Comparison of ENCODE assay signal across 1 fruit fly cellular context in genomic region chr3L:2733208-2733607, dm6.
TF ChIP-seq lines count a peak whose summit lies in the region.

No protein-coding gene starts in this region.

TF ChIP-seq in whole organism, embryonic, 481 proteins besides CTCF, POLR2A, EP300 and RAD21 (continued from another document and continues in another):
- TF ChIP-seq Gug (GFP tag; IDR thresholded peaks at IDR 0.05; lab: Robert Waterston, UW) (peak; percentile 38; the same call in 2 of the 4 replicates), CG3281 (GFP tag; optimal IDR thresholded peaks at IDR 0.05; lab: Kevin White, UChicago) (peak; percentile 73), tll (GFP tag; optimal IDR thresholded peaks at IDR 0.05; lab: Kevin White, UChicago) (no peak), Bdp1 (GFP tag; optimal IDR thresholded peaks at IDR 0.05; lab: Kevin White, UChicago) (peak; percentile 27), mam (GFP tag; optimal IDR thresholded peaks at IDR 0.05; lab: Kevin White, UChicago) (peak; percentile 81), CG3065 (GFP tag; optimal IDR thresholded peaks at IDR 0.05; lab: Kevin White, UChicago) (no peak), CG10565 (GFP tag; optimal IDR thresholded peaks at IDR 0.05; lab: Kevin White, UChicago) (no peak), CG2875 (GFP tag; optimal IDR thresholded peaks at IDR 0.05; lab: Kevin White, UChicago) (no peak), CG2202 (tag; optimal IDR thresholded peaks at IDR 0.05; lab: Kevin White, UChicago) (no peak), repo (GFP tag; optimal IDR thresholded peaks at IDR 0.05; lab: Kevin White, UChicago) (peak; percentile 41), pum (GFP tag; optimal IDR thresholded peaks at IDR 0.05; lab: Kevin White, UChicago) (peak; percentile 53), CG4328 (GFP tag; optimal IDR thresholded peaks at IDR 0.05; lab: Kevin White, UChicago) (no peak), dpn (GFP tag; optimal IDR thresholded peaks at IDR 0.05; lab: Kevin White, UChicago) (peak; percentile 77 to 81), CG4404 (GFP tag; IDR thresholded peaks at IDR 0.05; lab: Robert Waterston, UW) (peak; percentile 43; the same call in 1 of the 2 replicates), CG17385 (GFP tag; optimal IDR thresholded peaks at IDR 0.05; lab: Kevin White, UChicago) (peak; percentile 63), NC2α (GFP tag; optimal IDR thresholded peaks at IDR 0.05; lab: Kevin White, UChicago) (no peak), BtbVII (GFP tag; optimal IDR thresholded peaks at IDR 0.05; lab: Kevin White, UChicago) (peak; percentile 51), ERR (GFP tag; optimal IDR thresholded peaks at IDR 0.05; lab: Kevin White, UChicago) (peak; percentile 7), sisA (GFP tag; IDR thresholded peaks at IDR 0.05; lab: Robert Waterston, UW) (peak; percentile 74), CG9609 (GFP tag; optimal IDR thresholded peaks at IDR 0.05; lab: Kevin White, UChicago) (peak; percentile 70), CG6791 (GFP tag; IDR thresholded peaks at IDR 0.05; lab: Robert Waterston, UW; ENCODE audit: partially characterized antibody) (no peak), CG31388 (GFP tag; optimal IDR thresholded peaks at IDR 0.05; lab: Kevin White, UChicago) (no peak), Usf (GFP tag; optimal IDR thresholded peaks at IDR 0.05; lab: Kevin White, UChicago) (no peak), wor (GFP tag; IDR thresholded peaks at IDR 0.05; lab: Robert Waterston, UW) (peak; percentile 43; the same call in 1 of the 2 replicates), Ptx1 (GFP tag; IDR thresholded peaks at IDR 0.05; lab: Robert Waterston, UW) (peak; percentile 76), Xrp1 (GFP tag; IDR thresholded peaks at IDR 0.05; lab: Robert Waterston, UW) (peak; percentile 75), br (optimal IDR thresholded peaks at IDR 0.05; lab: Kevin White, UChicago) (no peak), en (GFP tag; optimal IDR thresholded peaks at IDR 0.05; lab: Kevin White, UChicago) (peak; percentile 4), klu (GFP tag; IDR thresholded peaks at IDR 0.05; lab: Robert Waterston, UW) (peak; percentile 68), pho (GFP tag; optimal IDR thresholded peaks at IDR 0.05; lab: Kevin White, UChicago) (peak; percentile 68), CG15073 (GFP tag; optimal IDR thresholded peaks at IDR 0.05; lab: Kevin White, UChicago) (no peak), Ets65A (GFP tag; lab: Kevin White, UChicago) (peak; percentile 97), wdn (GFP tag; IDR thresholded peaks at IDR 0.05; lab: Robert Waterston, UW) (0 out of 2 replicates have a peak, but pooled peaks have one; percentile 59), CG18619 (GFP tag; optimal IDR thresholded peaks at IDR 0.05; lab: Kevin White, UChicago) (peak; percentile 60), CG4820 (GFP tag; optimal IDR thresholded peaks at IDR 0.05; lab: Kevin White, UChicago) (peak; percentile 61), aop (GFP tag; IDR thresholded peaks at IDR 0.05; lab: Robert Waterston, UW) (no peak), salm (tag; optimal IDR thresholded peaks at IDR 0.05; lab: Kevin White, UChicago) (no peak), ab (GFP tag; optimal IDR thresholded peaks at IDR 0.05; lab: Kevin White, UChicago) (no peak), shn (GFP tag; optimal IDR thresholded peaks at IDR 0.05; lab: Kevin White, UChicago) (peak; percentile 63), phol (tag; optimal IDR thresholded peaks at IDR 0.05; lab: Kevin White, UChicago) (peak; percentile 68), lov (optimal IDR thresholded peaks at IDR 0.05; lab: Kevin White, UChicago) (no peak), lov (GFP tag; IDR thresholded peaks at IDR 0.05; lab: Robert Waterston, UW) (no peak), jumu (GFP tag; optimal IDR thresholded peaks at IDR 0.05; lab: Kevin White, UChicago) (peak; percentile 42), knrl (GFP tag; IDR thresholded peaks at IDR 0.05; lab: Robert Waterston, UW; ENCODE audit: partially characterized antibody) (no peak), CG10979 (tag; optimal IDR thresholded peaks at IDR 0.05; lab: Kevin White, UChicago) (peak; percentile 56), pita (GFP tag; optimal IDR thresholded peaks at IDR 0.05; lab: Kevin White, UChicago) (no peak), btn (GFP tag; optimal IDR thresholded peaks at IDR 0.05; lab: Kevin White, UChicago) (no peak), amos (GFP tag; IDR thresholded peaks at IDR 0.05; lab: Robert Waterston, UW; ENCODE audit: partially characterized antibody) (no peak), stwl (tag; optimal IDR thresholded peaks at IDR 0.05; lab: Kevin White, UChicago) (no peak), CG4282 (GFP tag; optimal IDR thresholded peaks at IDR 0.05; lab: Kevin White, UChicago) (peak; percentile 3), CG14014 (GFP tag; IDR thresholded peaks at IDR 0.05; lab: Robert Waterston, UW) (peak; percentile 75), CG8478 (optimal IDR thresholded peaks at IDR 0.05; lab: Kevin White, UChicago) (no peak), CG12155 (GFP tag; optimal IDR thresholded peaks at IDR 0.05; lab: Kevin White, UChicago) (peak; percentile 64), nerfin-1 (tag; optimal IDR thresholded peaks at IDR 0.05; lab: Kevin White, UChicago) (no peak), Atf-2 (GFP tag; optimal IDR thresholded peaks at IDR 0.05; lab: Kevin White, UChicago) (peak; percentile 56), CG13624 (GFP tag; optimal IDR thresholded peaks at IDR 0.05; lab: Kevin White, UChicago) (peak; percentile 82), Ravus (GFP tag; IDR thresholded peaks at IDR 0.05; lab: Robert Waterston, UW) (peak; percentile 41), Vsx1 (GFP tag; optimal IDR thresholded peaks at IDR 0.05; lab: Kevin White, UChicago) (no peak), lilli (GFP tag; optimal IDR thresholded peaks at IDR 0.05; lab: Kevin White, UChicago) (peak; percentile 78), bsh (GFP tag; optimal IDR thresholded peaks at IDR 0.05; lab: Kevin White, UChicago) (peak in 1 of 2 experiments; percentile 65), CG15696 (tag; optimal IDR thresholded peaks at IDR 0.05; lab: Kevin White, UChicago) (no peak), org-1 (GFP tag; optimal IDR thresholded peaks at IDR 0.05; lab: Kevin White, UChicago) (peak; percentile 31), Abd-B (GFP tag; optimal IDR thresholded peaks at IDR 0.05; lab: Kevin White, UChicago) (peak; percentile 79), fd3F (GFP tag; optimal IDR thresholded peaks at IDR 0.05; lab: Kevin White, UChicago) (peak; percentile 69), Oaz (GFP tag; IDR thresholded peaks at IDR 0.05; lab: Robert Waterston, UW) (peak; percentile 53), ro (GFP tag; IDR thresholded peaks at IDR 0.05; lab: Robert Waterston, UW) (peak; percentile 58; the same call in 1 of the 2 replicates), CG11456 (GFP tag; IDR thresholded peaks at IDR 0.05; lab: Robert Waterston, UW) (peak; percentile 72; the same call in 2 of the 3 replicates), zfh1 (GFP tag; IDR thresholded peaks at IDR 0.05; lab: Robert Waterston, UW) (peak; percentile 61; the same call in 2 of the 3 replicates), unc-4 (GFP tag; IDR thresholded peaks at IDR 0.05; lab: Robert Waterston, UW; ENCODE audit: partially characterized antibody) (no peak), disco-r (GFP tag; optimal IDR thresholded peaks at IDR 0.05; lab: Kevin White, UChicago) (peak; percentile 48), NFAT (GFP tag; IDR thresholded peaks at IDR 0.05; lab: Robert Waterston, UW) (peak; percentile 76), grau (tag; optimal IDR thresholded peaks at IDR 0.05; lab: Kevin White, UChicago) (peak; percentile 74), CG30403 (GFP tag; optimal IDR thresholded peaks at IDR 0.05; lab: Kevin White, UChicago) (peak; percentile 73), E2f1 (GFP tag; IDR thresholded peaks at IDR 0.05; lab: Robert Waterston, UW) (peak; percentile 61), CG18764 (GFP tag; optimal IDR thresholded peaks at IDR 0.05; lab: Kevin White, UChicago) (peak; percentile 33), Hmx (GFP tag; optimal IDR thresholded peaks at IDR 0.05; lab: Kevin White, UChicago) (peak; percentile 21), Nf-YA (GFP tag; IDR thresholded peaks at IDR 0.05; lab: Robert Waterston, UW) (peak; percentile 63), CG2129 (GFP tag; IDR thresholded peaks at IDR 0.05; lab: Robert Waterston, UW; ENCODE audit: partially characterized antibody) (no peak), sr (GFP tag; IDR thresholded peaks at IDR 0.05; lab: Robert Waterston, UW) (peak; percentile 34; the same call in 1 of the 3 replicates), gce (GFP tag; IDR thresholded peaks at IDR 0.05; lab: Robert Waterston, UW) (0 out of 3 replicates have a peak, but pooled peaks have one; percentile 10), ATbp (GFP tag; optimal IDR thresholded peaks at IDR 0.05; lab: Kevin White, UChicago) (peak; percentile 24), eve (GFP tag; optimal IDR thresholded peaks at IDR 0.05; lab: Kevin White, UChicago) (peak in 1 of 2 experiments; percentile 66), D19A (tag; optimal IDR thresholded peaks at IDR 0.05; lab: Kevin White, UChicago) (no peak), z (GFP tag; IDR thresholded peaks at IDR 0.05; lab: Robert Waterston, UW) (peak; percentile 21; the same call in 1 of the 3 replicates), Hr51 (GFP tag; optimal IDR thresholded peaks at IDR 0.05; lab: Kevin White, UChicago) (peak; percentile 55 to 76), C15 (GFP tag; IDR thresholded peaks at IDR 0.05; lab: Robert Waterston, UW) (no peak), wek (GFP tag; optimal IDR thresholded peaks at IDR 0.05; lab: Kevin White, UChicago) (no peak), sc (optimal IDR thresholded peaks at IDR 0.05; lab: Kevin White, UChicago) (no peak), sc (GFP tag; optimal IDR thresholded peaks at IDR 0.05; lab: Kevin White, UChicago) (no peak), B-H1 (GFP tag; IDR thresholded peaks at IDR 0.05; lab: Robert Waterston, UW) (peak; percentile 34; the same call in 1 of the 3 replicates), HLH4C (GFP tag; IDR thresholded peaks at IDR 0.05; lab: Robert Waterston, UW; ENCODE audit: partially characterized antibody) (no peak), CG2199 (GFP tag; IDR thresholded peaks at IDR 0.05; lab: Robert Waterston, UW) (no peak), hkb (optimal IDR thresholded peaks at IDR 0.05; lab: Kevin White, UChicago) (no peak), hkb (GFP tag; IDR thresholded peaks at IDR 0.05; lab: Robert Waterston, UW) (peak; percentile 72), esg (GFP tag; conservative IDR thresholded peaks at IDR 0.05; lab: Robert Waterston, UW) (peak; percentile 69), pan (optimal IDR thresholded peaks at IDR 0.05; lab: Kevin White, UChicago) (no peak), pan (GFP tag; optimal IDR thresholded peaks at IDR 0.05 in 1 of 2, IDR thresholded peaks at IDR 0.05 in 1 of 2) (peak in 1 of 2 experiments; percentile 83), Nf-YC (tag; optimal IDR thresholded peaks at IDR 0.05; lab: Kevin White, UChicago) (no peak), jing (GFP tag; optimal IDR thresholded peaks at IDR 0.05; lab: Kevin White, UChicago) (peak; percentile 39), CG9727 (GFP tag; optimal IDR thresholded peaks at IDR 0.05; lab: Kevin White, UChicago) (peak; percentile 42), CG17912 (GFP tag; optimal IDR thresholded peaks at IDR 0.05; lab: Kevin White, UChicago) (no peak), tio (GFP tag; optimal IDR thresholded peaks at IDR 0.05; lab: Kevin White, UChicago) (peak; percentile 68), Dek (tag; optimal IDR thresholded peaks at IDR 0.05; lab: Kevin White, UChicago) (peak; percentile 43), D19B (GFP tag; optimal IDR thresholded peaks at IDR 0.05; lab: Kevin White, UChicago) (peak; percentile 15), MBD-R2 (GFP tag; IDR thresholded peaks at IDR 0.05; lab: Robert Waterston, UW) (0 out of 2 replicates have a peak, but pooled peaks have one; percentile 26), Stat92E (GFP tag; optimal IDR thresholded peaks at IDR 0.05; lab: Kevin White, UChicago) (no peak), CG7839 (tag; optimal IDR thresholded peaks at IDR 0.05; lab: Kevin White, UChicago) (peak; percentile 73), CG4617 (GFP tag; optimal IDR thresholded peaks at IDR 0.05; lab: Kevin White, UChicago; ENCODE audit: borderline replicate concordance) (peak; percentile 14), slou (GFP tag; optimal IDR thresholded peaks at IDR 0.05; lab: Kevin White, UChicago) (peak; percentile 57), dmrt11E (tag; optimal IDR thresholded peaks at IDR 0.05; lab: Kevin White, UChicago) (peak; percentile 20), CG10462 (GFP tag; optimal IDR thresholded peaks at IDR 0.05; lab: Kevin White, UChicago) (peak; percentile 36), hth (optimal IDR thresholded peaks at IDR 0.05; lab: Kevin White, UChicago) (no peak), Hr78 (GFP tag; optimal IDR thresholded peaks at IDR 0.05; lab: Kevin White, UChicago) (no peak), CG13894 (tag; optimal IDR thresholded peaks at IDR 0.05; lab: Kevin White, UChicago) (no peak), NfI (GFP tag; optimal IDR thresholded peaks at IDR 0.05; lab: Kevin White, UChicago) (peak; percentile 82), CG10321 (GFP tag; IDR thresholded peaks at IDR 0.05; lab: Robert Waterston, UW) (peak; percentile 36; the same call in 1 of the 2 replicates), gsb-n (tag; optimal IDR thresholded peaks at IDR 0.05; lab: Kevin White, UChicago) (no peak), da (GFP tag; optimal IDR thresholded peaks at IDR 0.05; lab: Kevin White, UChicago) (no peak), Ets97D (GFP tag; optimal IDR thresholded peaks at IDR 0.05; lab: Kevin White, UChicago) (peak; percentile 28), gcm2 (GFP tag; optimal IDR thresholded peaks at IDR 0.05; lab: Kevin White, UChicago) (no peak), cas (GFP tag; IDR thresholded peaks at IDR 0.05; lab: Robert Waterston, UW) (0 out of 2 replicates have a peak, but pooled peaks have one; percentile 25), Fer3 (tag; optimal IDR thresholded peaks at IDR 0.05; lab: Kevin White, UChicago) (peak; percentile 46), CG6254 (GFP tag; optimal IDR thresholded peaks at IDR 0.05; lab: Kevin White, UChicago) (no peak), gsb (GFP tag; IDR thresholded peaks at IDR 0.05; lab: Robert Waterston, UW) (peak; percentile 65), corto (GFP tag; optimal IDR thresholded peaks at IDR 0.05; lab: Kevin White, UChicago) (no peak), Antp (GFP tag; optimal IDR thresholded peaks at IDR 0.05; lab: Kevin White, UChicago) (peak; percentile 53), CG2116 (GFP tag; optimal IDR thresholded peaks at IDR 0.05; lab: Kevin White, UChicago) (peak; percentile 13), CG14050 (GFP tag; IDR thresholded peaks at IDR 0.05; lab: Robert Waterston, UW) (peak; percentile 67; the same call in 2 of the 3 replicates), Eip74EF (GFP tag; optimal IDR thresholded peaks at IDR 0.05; lab: Kevin White, UChicago) (peak in 1 of 2 experiments; percentile 45), hb (GFP tag; IDR thresholded peaks at IDR 0.05; lab: Robert Waterston, UW; ENCODE audit: partially characterized antibody) (no peak), Optix (GFP tag; IDR thresholded peaks at IDR 0.05; lab: Robert Waterston, UW) (no peak)
